Worm (Caenorhabditis elegans): ENCODE results near the gene pzf-1.

- no peak for TF ChIP-seq klf-2 (GFP tag; conservative IDR thresholded peaks at IDR 0.05)
- TF ChIP-seq tab-1 (GFP tag; IDR thresholded peaks at IDR 0.05): no peak
- TF ChIP-seq ztf-29 (GFP tag; IDR thresholded peaks at IDR 0.05): no peak
- TF ChIP-seq flt-1 (GFP tag; IDR thresholded peaks at IDR 0.05): no peak
- TF ChIP-seq cog-1 (tag; optimal IDR thresholded peaks at IDR 0.05): no peak
- no peak for TF ChIP-seq ztf-23 (GFP tag; IDR thresholded peaks at IDR 0.05)
- no peak for TF ChIP-seq ref-1 (GFP tag; conservative IDR thresholded peaks at IDR 0.05)
- TF ChIP-seq med-1 (GFP tag; optimal IDR thresholded peaks at IDR 0.05; ENCODE audit: insufficient read depth): no peak
- TF ChIP-seq T22C8.4 (GFP tag; IDR thresholded peaks at IDR 0.05): no peak
Observed at ce11 chrV:15928325-15928724, at the start of gene pzf-1.
